Worm (Caenorhabditis elegans) whole organism, midembryonic: ENCODE results near the gene lec-2.

Experiments used
- T22C8.4 ChIP-seq: fragments of 200-800 bp; sonication (Bioruptor generic); IDR thresholded peaks from 2 replicates; pipeline ENCODE4 v1.3.6; 2022; ENCODE audit warnings: missing genetic modification characterization, missing compliant biosample characterization
- cog-1 ChIP-seq: sonication (generic microtip); optimal IDR thresholded peaks from 2 replicates; lab custom pipeline; 2016; ENCODE audit warnings: missing genetic modification characterization, missing compliant biosample characterization
- flt-1 ChIP-seq: fragments of 200-800 bp; sonication (Bioruptor generic); IDR thresholded peaks from 2 replicates; pipeline ENCODE4 v1.3.6; 2022; ENCODE audit warnings: missing genetic modification characterization, missing compliant biosample characterization
- klf-2 ChIP-seq: fragments of 200-800 bp; sonication (Bioruptor generic); conservative IDR thresholded peaks from 2 replicates; pipeline ENCODE4 v1.3.6; 2022; ENCODE audit warnings: missing genetic modification reagents, missing genetic modification characterization, missing compliant biosample characterization
- med-1 ChIP-seq: sonication (generic microtip); optimal IDR thresholded peaks from 2 replicates; lab custom pipeline; 2017; ENCODE audit warnings: missing genetic modification characterization, mild to moderate bottlenecking, missing compliant biosample characterization, antibody characterized with exemption, missing genetic modification reagents; ENCODE audit not compliant: insufficient read depth
- ref-1 ChIP-seq: fragments of 200-800 bp; sonication (Bioruptor generic); conservative IDR thresholded peaks from 2 replicates; pipeline ENCODE4 v1.3.6; 2022; ENCODE audit warnings: missing genetic modification reagents, missing genetic modification characterization, missing compliant biosample characterization
- ztf-29 ChIP-seq: fragments of 200-800 bp; sonication (Bioruptor generic); IDR thresholded peaks from 2 replicates; pipeline ENCODE4 v1.3.6; 2022; ENCODE audit warnings: missing genetic modification reagents, missing genetic modification characterization, missing compliant biosample characterization

- TF ChIP-seq cog-1 (tag; lab: Kevin White, UChicago) (no peak), T22C8.4 (no peak), flt-1 (GFP tag; lab: Robert Waterston, UW) (no peak), klf-2 (no peak), ref-1 (GFP tag; lab: Robert Waterston, UW) (no peak), med-1 (GFP tag; lab: Kevin White, UChicago) (no peak), ztf-29 (GFP tag; lab: Robert Waterston, UW) (no peak)
Observed at ce11 chrII:10017528-10017927, 1.5 kb upstream of the lec-2 start.
